Fruit fly (Drosophila melanogaster) whole organism, embryonic: ENCODE results near the gene TBC1d7.

Experiments
- Ada2b ChIP-seq: fragments of 200-800 bp; sonication (Bioruptor generic); IDR thresholded peaks from 2 replicates; pipeline ENCODE4 v1.3.6; 2022; ENCODE audit warnings: missing biosample characterization, missing genetic modification characterization
- Awh ChIP-seq: fragments of 200-800 bp; sonication (Bioruptor generic); IDR thresholded peaks from 2 replicates; pipeline ENCODE4, ENCODE4 v1.3.6; 2022; ENCODE audit warnings: missing biosample characterization, missing genetic modification characterization
- CG10209 ChIP-seq: fragments of 200-800 bp; sonication (Bioruptor generic); optimal IDR thresholded peaks from 3 replicates; lab custom pipeline; 2017; ENCODE audit warnings: missing biosample characterization, mild to moderate bottlenecking, missing genetic modification characterization, missing genetic modification reagents
- CG10431 ChIP-seq: fragments of 200-800 bp; sonication (Bioruptor generic); optimal IDR thresholded peaks from 3 replicates; lab custom pipeline; 2018; ENCODE audit warnings: missing biosample characterization, mild to moderate bottlenecking, missing genetic modification characterization
- CG10979 ChIP-seq: fragments of 200-800 bp; sonication (Bioruptor generic); optimal IDR thresholded peaks from 2 replicates; lab custom pipeline; 2018; ENCODE audit warnings: missing biosample characterization, mild to moderate bottlenecking, missing genetic modification characterization, moderate library complexity
- CG12299 ChIP-seq: fragments of 200-800 bp; sonication (Bioruptor generic); optimal IDR thresholded peaks from 2 replicates; lab custom pipeline; 2018; ENCODE audit warnings: missing biosample characterization, mild to moderate bottlenecking, missing genetic modification characterization
- CG15011 ChIP-seq: fragments of 200-800 bp; sonication (Bioruptor generic); optimal IDR thresholded peaks from 3 replicates; lab custom pipeline; 2018; ENCODE audit warnings: missing biosample characterization, mild to moderate bottlenecking, missing genetic modification characterization
- CG15601 ChIP-seq: fragments of 200-800 bp; sonication (Bioruptor generic); optimal IDR thresholded peaks from 3 replicates; lab custom pipeline; 2019; ENCODE audit warnings: missing biosample characterization, mild to moderate bottlenecking, missing genetic modification characterization, moderate library complexity
- CG15696 ChIP-seq: fragments of 200-800 bp; sonication (Bioruptor generic); optimal IDR thresholded peaks from 2 replicates; lab custom pipeline; 2019; ENCODE audit warnings: missing biosample characterization, mild to moderate bottlenecking, missing genetic modification characterization, moderate library complexity
- CG17385 ChIP-seq: fragments of 200-800 bp; sonication (Bioruptor generic); optimal IDR thresholded peaks from 3 replicates; lab custom pipeline; 2018; ENCODE audit warnings: missing biosample characterization, mild to moderate bottlenecking, missing genetic modification characterization
- CG18619 ChIP-seq: fragments of 200-800 bp; sonication (Bioruptor generic); optimal IDR thresholded peaks from 3 replicates; lab custom pipeline; 2017; ENCODE audit warnings: missing biosample characterization, mild to moderate bottlenecking, missing genetic modification characterization
- CG2116 ChIP-seq: fragments of 200-800 bp; sonication (Bioruptor generic); optimal IDR thresholded peaks from 3 replicates; lab custom pipeline; 2018; ENCODE audit warnings: missing biosample characterization, mild to moderate bottlenecking, missing genetic modification characterization
- CG2129 ChIP-seq: fragments of 200-800 bp; sonication (Bioruptor generic); IDR thresholded peaks from 2 replicates; pipeline ENCODE4 v1.3.6; 2022; ENCODE audit warnings: missing biosample characterization, missing genetic modification characterization; ENCODE audit not compliant: partially characterized antibody
- CG2889 ChIP-seq: fragments of 200-800 bp; sonication (Bioruptor generic); IDR thresholded peaks from 3 replicates; pipeline ENCODE4 v1.3.6; 2022; ENCODE audit warnings: missing biosample characterization, missing genetic modification characterization
- CG34224 ChIP-seq: fragments of 200-800 bp; sonication (Bioruptor generic); IDR thresholded peaks from 3 replicates; pipeline ENCODE4 v1.3.6; 2022; ENCODE audit warnings: missing biosample characterization, missing genetic modification characterization; ENCODE audit not compliant: partially characterized antibody
- CG5953 ChIP-seq: fragments of 200-800 bp; sonication (Bioruptor generic); IDR thresholded peaks from 2 replicates; pipeline ENCODE4 v1.3.6; 2022; ENCODE audit warnings: missing biosample characterization, missing genetic modification characterization
- CG6689 ChIP-seq: fragments of 200-800 bp; sonication (Bioruptor generic); IDR thresholded peaks from 2 replicates; pipeline ENCODE4 v1.3.6; 2022; ENCODE audit warnings: missing biosample characterization, missing genetic modification characterization
- CG6791 ChIP-seq: fragments of 200-800 bp; sonication (Bioruptor generic); IDR thresholded peaks from 3 replicates; pipeline ENCODE4 v1.3.6; 2022; ENCODE audit warnings: missing biosample characterization, missing genetic modification characterization; ENCODE audit not compliant: partially characterized antibody
- CG6813 ChIP-seq: fragments of 200-800 bp; sonication (Bioruptor generic); optimal IDR thresholded peaks from 2 replicates; lab custom pipeline; 2017; ENCODE audit warnings: missing biosample characterization, missing genetic modification characterization, mild to moderate bottlenecking, moderate library complexity, missing genetic modification reagents
- CG9215 ChIP-seq: fragments of 200-800 bp; sonication (Bioruptor generic); IDR thresholded peaks from 2 replicates; pipeline ENCODE4 v1.3.6; 2022; ENCODE audit warnings: missing biosample characterization, missing genetic modification characterization
- CG9437 ChIP-seq: fragments of 200-800 bp; sonication (Bioruptor generic); optimal IDR thresholded peaks from 2 replicates; lab custom pipeline; 2018; ENCODE audit warnings: missing biosample characterization, mild to moderate bottlenecking, missing genetic modification characterization
- Dek ChIP-seq: fragments of 200-800 bp; sonication (Bioruptor generic); optimal IDR thresholded peaks from 3 replicates; lab custom pipeline; 2019; ENCODE audit warnings: missing biosample characterization, mild to moderate bottlenecking, missing genetic modification characterization, moderate library complexity
- Doc3 ChIP-seq: fragments of 200-800 bp; sonication (Bioruptor generic); IDR thresholded peaks from 3 replicates; pipeline ENCODE4 v1.3.6; 2022; ENCODE audit warnings: missing biosample characterization, missing genetic modification characterization; ENCODE audit not compliant: partially characterized antibody
- Dp ChIP-seq: fragments of 200-800 bp; sonication (Bioruptor generic); optimal IDR thresholded peaks from 2 replicates; lab custom pipeline; 2018; ENCODE audit warnings: missing biosample characterization, mild to moderate bottlenecking, missing genetic modification characterization, moderate library complexity
- HLH3B ChIP-seq: fragments of 200-800 bp; sonication (Bioruptor generic); IDR thresholded peaks from 2 replicates; pipeline ENCODE4 v1.3.6; 2022; ENCODE audit warnings: missing biosample characterization, missing genetic modification characterization
- Hsf ChIP-seq: fragments of 200-800 bp; sonication (Bioruptor generic); optimal IDR thresholded peaks from 3 replicates; lab custom pipeline; 2016; ENCODE audit warnings: missing biosample characterization, missing genetic modification characterization
- Max ChIP-seq: fragments of 200-800 bp; sonication (Bioruptor generic); optimal IDR thresholded peaks from 2 replicates; lab custom pipeline; 2016; ENCODE audit warnings: missing biosample characterization, mild to moderate bottlenecking, missing genetic modification characterization
- NFAT ChIP-seq: fragments of 200-800 bp; sonication (Bioruptor generic); IDR thresholded peaks from 2 replicates; pipeline ENCODE4 v1.3.6; 2022; ENCODE audit warnings: missing biosample characterization, missing genetic modification characterization
- NK7.1 ChIP-seq: fragments of 200-800 bp; sonication (Bioruptor generic); optimal IDR thresholded peaks from 3 replicates; lab custom pipeline; 2016; ENCODE audit warnings: missing biosample characterization, missing genetic modification characterization
- Six4 ChIP-seq: fragments of 200-800 bp; sonication (Bioruptor generic); optimal IDR thresholded peaks from 2 replicates; lab custom pipeline; 2016; ENCODE audit warnings: missing biosample characterization, missing genetic modification characterization
- Taf1 ChIP-seq: fragments of 200-800 bp; sonication (Bioruptor generic); IDR thresholded peaks from 2 replicates; pipeline ENCODE4 v1.3.6; 2022; ENCODE audit warnings: missing biosample characterization, missing genetic modification characterization
- cato ChIP-seq: fragments of 200-800 bp; sonication (Bioruptor generic); optimal IDR thresholded peaks from 2 replicates; lab custom pipeline; 2016; ENCODE audit warnings: missing biosample characterization, missing genetic modification characterization, borderline replicate concordance
- croc ChIP-seq: fragments of 200-800 bp; sonication (Bioruptor generic); conservative IDR thresholded peaks from 3 replicates; pipeline ENCODE4 v1.3.6; 2022; ENCODE audit warnings: missing biosample characterization, missing genetic modification characterization
- dmrt99B ChIP-seq: fragments of 200-800 bp; sonication (Bioruptor generic); optimal IDR thresholded peaks from 2 replicates; lab custom pipeline; 2018; ENCODE audit warnings: missing biosample characterization, mild to moderate bottlenecking, missing genetic modification characterization, moderate library complexity
- ftz-f1 ChIP-seq: fragments of 200-800 bp; sonication (Bioruptor generic); optimal IDR thresholded peaks from 2 replicates; lab custom pipeline; 2016; ENCODE audit warnings: missing biosample characterization, missing genetic modification characterization
- gce ChIP-seq: fragments of 200-800 bp; sonication (Bioruptor generic); IDR thresholded peaks from 3 replicates; pipeline ENCODE4 v1.3.6; 2022; ENCODE audit warnings: missing biosample characterization, missing genetic modification characterization
- grn ChIP-seq: fragments of 200-800 bp; sonication (Bioruptor generic); optimal IDR thresholded peaks from 3 replicates; lab custom pipeline; 2017; ENCODE audit warnings: missing biosample characterization, missing genetic modification characterization
- hb ChIP-seq: fragments of 200-800 bp; sonication (Bioruptor generic); IDR thresholded peaks from 3 replicates; pipeline ENCODE4 v1.3.6; 2022; ENCODE audit warnings: missing biosample characterization, missing genetic modification characterization; ENCODE audit not compliant: partially characterized antibody
- klu ChIP-seq: fragments of 200-800 bp; sonication (Bioruptor generic); IDR thresholded peaks from 2 replicates; pipeline ENCODE4 v1.3.6; 2022; ENCODE audit warnings: missing biosample characterization, missing genetic modification characterization
- knrl ChIP-seq: fragments of 200-800 bp; sonication (Bioruptor generic); IDR thresholded peaks from 3 replicates; pipeline ENCODE4 v1.3.6; 2022; ENCODE audit warnings: missing biosample characterization, missing genetic modification characterization; ENCODE audit not compliant: partially characterized antibody
- oc ChIP-seq: fragments of 200-800 bp; sonication (Bioruptor generic); optimal IDR thresholded peaks from 2 replicates; lab custom pipeline; 2018; ENCODE audit warnings: missing biosample characterization, mild to moderate bottlenecking, missing genetic modification characterization, moderate library complexity
- pan ChIP-seq, 4 experiments: fragments of >200 bp in 3 of 4; fragments of 200-800 bp in 1 of 4; sonication (Bioruptor generic) in 1 of 4; optimal IDR thresholded peaks in 3 of 4; IDR thresholded peaks in 1 of 4; 2 replicates each; pipeline versions ENCODE4 v1.3.6 to Lab custom; 2017 to 2022; ENCODE audit warnings: missing biosample characterization in 2 of 4, missing genetic modification characterization in 2 of 4, mixed read lengths in 1 of 4
- peb ChIP-seq: fragments of 200-800 bp; sonication (Bioruptor generic); IDR thresholded peaks from 2 replicates; pipeline ENCODE4 v1.3.6; 2022; ENCODE audit warnings: missing biosample characterization, missing genetic modification characterization
- sc ChIP-seq, 3 experiments: fragments of >200 bp in 2 of 3; fragments of 200-800 bp in 1 of 3; sonication (Bioruptor generic) in 1 of 3; optimal IDR thresholded peaks; 2 replicates in 2 of 3; 3 replicates in 1 of 3; lab custom pipeline; 2017; ENCODE audit warnings: mild to moderate bottlenecking in 1 of 3, missing biosample characterization in 1 of 3, missing genetic modification characterization in 1 of 3, missing genetic modification reagents in 1 of 3
- slbo ChIP-seq: fragments of 200-800 bp; sonication (Bioruptor generic); IDR thresholded peaks from 2 replicates; pipeline ENCODE4 v1.3.6; 2022; ENCODE audit warnings: missing biosample characterization, missing genetic modification characterization
- ssp ChIP-seq: fragments of 200-800 bp; sonication (Bioruptor generic); IDR thresholded peaks from 2 replicates; pipeline ENCODE4 v1.3.6; 2022; ENCODE audit warnings: missing biosample characterization, missing genetic modification characterization
- vvl ChIP-seq: fragments of 200-800 bp; sonication (Bioruptor generic); IDR thresholded peaks from 2 replicates; pipeline ENCODE4 v1.3.6; 2022; ENCODE audit warnings: missing biosample characterization, missing genetic modification characterization
- zf30C ChIP-seq: fragments of 200-800 bp; sonication (Bioruptor generic); optimal IDR thresholded peaks from 3 replicates; lab custom pipeline; 2018; ENCODE audit warnings: missing biosample characterization, mild to moderate bottlenecking, missing genetic modification characterization
- zfh1 ChIP-seq: fragments of 200-800 bp; sonication (Bioruptor generic); IDR thresholded peaks from 3 replicates; pipeline ENCODE4 v1.3.6; 2022; ENCODE audit warnings: missing biosample characterization, missing genetic modification characterization

Gene TBC1d7

DNA sequence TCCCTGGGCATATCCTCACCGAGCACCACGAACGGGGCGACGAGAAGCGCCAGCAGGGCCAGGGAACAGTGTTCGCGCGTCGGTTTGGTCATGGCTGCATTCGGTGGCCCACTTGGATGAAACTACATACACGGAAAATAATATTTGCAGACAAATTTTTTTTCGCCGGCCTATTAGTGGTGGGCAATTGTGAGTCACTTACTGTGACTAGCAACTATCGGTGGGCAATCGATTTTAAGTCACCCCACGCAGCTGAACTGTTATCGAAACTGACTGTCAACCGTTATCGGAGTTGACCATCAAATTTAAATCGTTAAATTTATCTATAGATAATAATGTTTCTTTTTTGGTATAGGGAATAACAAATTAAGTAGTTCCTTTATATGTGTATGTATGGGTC, 7.8 kb downstream of the TBC1d7 start, which contains the start of gene CG5510 (continued):
- peak; percentile 15 for TF ChIP-seq CG12299 (tag; lab: Kevin White, UChicago)
- no peak for TF ChIP-seq CG10431 (GFP tag; lab: Kevin White, UChicago)
- no peak for TF ChIP-seq CG6689
- no peak for TF ChIP-seq pan (optimal IDR thresholded peaks at IDR 0.05; lab: Kevin White, UChicago)
- TF ChIP-seq pan (GFP tag; optimal IDR thresholded peaks at IDR 0.05 in 1 of 2, IDR thresholded peaks at IDR 0.05 in 1 of 2): peak in 1 of 2 experiments; percentile 53
- peak; percentile 96 for TF ChIP-seq hb (GFP tag; lab: Robert Waterston, UW)
- peak; percentile 22 for TF ChIP-seq CG6813 (GFP tag; lab: Kevin White, UChicago)
- peak; percentile 94 for TF ChIP-seq CG2116
- TF ChIP-seq CG15011 (GFP tag; lab: Kevin White, UChicago): no peak
- TF ChIP-seq Hsf (GFP tag; lab: Kevin White, UChicago): peak; percentile 47
- 0 out of 3 replicates have a peak, but pooled peaks have one; percentile 32 for TF ChIP-seq CG2889
- peak; percentile 83 for TF ChIP-seq NFAT (GFP tag; lab: Robert Waterston, UW)
- TF ChIP-seq sc (optimal IDR thresholded peaks at IDR 0.05; lab: Kevin White, UChicago): no peak
- TF ChIP-seq sc (GFP tag; optimal IDR thresholded peaks at IDR 0.05; lab: Kevin White, UChicago): no peak
- 0 out of 2 replicates have a peak, but pooled peaks have one; percentile 11 for TF ChIP-seq peb (GFP tag; lab: Robert Waterston, UW)
- peak; percentile 78 for TF ChIP-seq slbo
- peak; percentile 95 for TF ChIP-seq knrl
- TF ChIP-seq klu (GFP tag; lab: Robert Waterston, UW): no peak
- TF ChIP-seq CG2129: peak; percentile 86
- TF ChIP-seq ssp (GFP tag; lab: Robert Waterston, UW): peak; percentile 24; the same call in 1 of the 2 replicates
- no peak for TF ChIP-seq cato
- no peak for TF ChIP-seq CG15696 (tag; lab: Kevin White, UChicago)
- TF ChIP-seq CG18619: no peak
- TF ChIP-seq CG10209 (GFP tag; lab: Kevin White, UChicago): peak; percentile 15
- TF ChIP-seq oc (tag; lab: Kevin White, UChicago): peak; percentile 10
- TF ChIP-seq CG34224: peak; percentile 99
- TF ChIP-seq grn (GFP tag; lab: Kevin White, UChicago): no peak
- no peak for TF ChIP-seq dmrt99B (tag; lab: Kevin White, UChicago)
- TF ChIP-seq vvl (GFP tag; lab: Robert Waterston, UW): peak; percentile 73
- 0 out of 3 replicates have a peak, but pooled peaks have one; percentile 42 for TF ChIP-seq zfh1 (GFP tag; lab: Robert Waterston, UW)
- TF ChIP-seq ftz-f1 (GFP tag; lab: Kevin White, UChicago): peak; percentile 92
- TF ChIP-seq Max (GFP tag; lab: Kevin White, UChicago): peak; percentile 54
- TF ChIP-seq Taf1: no peak
- no peak for TF ChIP-seq CG17385 (GFP tag; lab: Kevin White, UChicago)
- TF ChIP-seq Awh (GFP tag; lab: Robert Waterston, UW): no peak
- peak; percentile 32 for TF ChIP-seq Dek (tag; lab: Kevin White, UChicago)
- TF ChIP-seq Dp (GFP tag; lab: Kevin White, UChicago): peak; percentile 96
- peak; percentile 34; the same call in 1 of the 2 replicates for TF ChIP-seq CG9215 (GFP tag; lab: Robert Waterston, UW)
- no peak for TF ChIP-seq Six4
- TF ChIP-seq CG6791 (GFP tag; lab: Robert Waterston, UW): peak; percentile 99
- peak; percentile 18 for TF ChIP-seq NK7.1 (GFP tag; lab: Kevin White, UChicago)
- TF ChIP-seq CG9437 (GFP tag; lab: Kevin White, UChicago): no peak
- TF ChIP-seq HLH3B (GFP tag; lab: Robert Waterston, UW): peak; percentile 47
- TF ChIP-seq CG10979: peak; percentile 7
- TF ChIP-seq gce: no peak
- no peak for TF ChIP-seq Ada2b (GFP tag; lab: Robert Waterston, UW)
- peak; percentile 94 for TF ChIP-seq zf30C (GFP tag; lab: Kevin White, UChicago)
- peak; percentile 97 for TF ChIP-seq Doc3 (GFP tag; lab: Robert Waterston, UW)
- TF ChIP-seq CG15601 (tag; lab: Kevin White, UChicago): peak; percentile 97
- TF ChIP-seq CG5953 (GFP tag; lab: Robert Waterston, UW): no peak
- no peak for TF ChIP-seq croc (GFP tag; lab: Robert Waterston, UW)
